Worm (Caenorhabditis elegans) whole organism, L2 larva: ENCODE measurements around the gene clec-258.

ENCODE experiments used
- blmp-1 ChIP-seq: sonication (generic microtip); optimal IDR thresholded peaks from 2 replicates; lab custom pipeline; 2017; ENCODE audit warnings: missing genetic modification characterization, mild to moderate bottlenecking, missing compliant biosample characterization, antibody characterized with exemption, moderate library complexity; ENCODE audit not compliant: insufficient read depth
- ceh-82 ChIP-seq: fragments of 150-350 bp; optimal IDR thresholded peaks from 2 replicates; lab custom pipeline; 2014; ENCODE audit warnings: missing biosample characterization, missing genetic modification characterization
- zag-1 ChIP-seq: fragments of 150-350 bp; optimal IDR thresholded peaks from 2 replicates; lab custom pipeline; 2014; ENCODE audit warnings: missing biosample characterization, missing genetic modification characterization
- ztf-11 ChIP-seq: sonication (generic microtip); optimal IDR thresholded peaks from 2 replicates; lab custom pipeline; 2017; ENCODE audit warnings: missing biosample characterization, missing genetic modification characterization

- TF ChIP-seq zag-1 (tag; lab: Kevin White, UChicago) (no peak), blmp-1 (tag; lab: Kevin White, UChicago) (no peak), ztf-11 (tag; lab: Kevin White, UChicago) (no peak), ceh-82 (tag; lab: Kevin White, UChicago) (no peak)
Observed at ce11 chrV:19754331-19754730, 33.9 kb upstream of the clec-258 start.
